Fruit fly (Drosophila melanogaster) whole organism, wandering third instar larva: Measurements from ENCODE around the gene Plp.

Source experiments
- Abd-B ChIP-seq: fragments of >200 bp; optimal IDR thresholded peaks from 2 replicates; lab custom pipeline; 2017; ENCODE audit warnings: missing biosample characterization, missing genetic modification characterization
- CG32264 ChIP-seq: fragments of 200-800 bp; sonication (Bioruptor generic); optimal IDR thresholded peaks from 2 replicates; lab custom pipeline; 2016; ENCODE audit warnings: missing biosample characterization, missing genetic modification characterization
- CG9705 ChIP-seq: fragments of 200-800 bp; sonication (Bioruptor generic); optimal IDR thresholded peaks from 2 replicates; lab custom pipeline; 2018; ENCODE audit warnings: missing biosample characterization, mild to moderate bottlenecking, missing genetic modification characterization
- CrebA ChIP-seq: fragments of 200-800 bp; sonication (Bioruptor generic); optimal IDR thresholded peaks from 2 replicates; lab custom pipeline; 2016; ENCODE audit warnings: missing biosample characterization, mild to moderate bottlenecking, missing genetic modification characterization, borderline replicate concordance
- Dfd ChIP-seq: fragments of >200 bp; optimal IDR thresholded peaks from 2 replicates; lab custom pipeline; 2017; ENCODE audit warnings: missing biosample characterization, missing genetic modification characterization
- Dif ChIP-seq: fragments of 200-275, 200-300 bp; sonication (Bioruptor generic); optimal IDR thresholded peaks from 2 replicates; lab custom pipeline; 2018; ENCODE audit warnings: missing biosample characterization, missing genetic modification characterization; ENCODE audit not compliant: partially characterized antibody
- HLH106 ChIP-seq: fragments of 200-800 bp; optimal IDR thresholded peaks from 3 replicates; lab custom pipeline; 2019; ENCODE audit warnings: missing biosample characterization, mild to moderate bottlenecking, missing genetic modification characterization, moderate library complexity
- Hnf4 ChIP-seq: fragments of 200-800 bp; sonication (Bioruptor generic); optimal IDR thresholded peaks from 2 replicates; lab custom pipeline; 2016; ENCODE audit warnings: missing biosample characterization, mild to moderate bottlenecking, missing genetic modification characterization
- Hr78 ChIP-seq: fragments of >200 bp; optimal IDR thresholded peaks from 2 replicates; lab custom pipeline; 2017; ENCODE audit warnings: missing biosample characterization, missing genetic modification characterization
- Hr83 ChIP-seq: fragments of 200-300 bp; sonication (Bioruptor generic); optimal IDR thresholded peaks from 2 replicates; lab custom pipeline; 2016; ENCODE audit warnings: missing biosample characterization, mild to moderate bottlenecking, missing genetic modification characterization, moderate library complexity; ENCODE audit not compliant: poor library complexity, severe bottlenecking
- Jra ChIP-seq: sonication (Bioruptor generic); optimal IDR thresholded peaks from 2 replicates; lab custom pipeline; 2016; ENCODE audit warnings: missing biosample characterization, missing genetic modification characterization
- Mio ChIP-seq: sonication (Bioruptor generic); optimal IDR thresholded peaks from 2 replicates; lab custom pipeline; 2016; ENCODE audit warnings: missing biosample characterization, missing genetic modification characterization
- Myc ChIP-seq: fragments of >200 bp; optimal IDR thresholded peaks from 2 replicates; lab custom pipeline; 2017
- N ChIP-seq: fragments of >200 bp; optimal IDR thresholded peaks from 2 replicates; lab custom pipeline; 2018; ENCODE audit warnings: missing biosample characterization, missing external identifiers, missing genetic modification characterization
- OdsH ChIP-seq: fragments of 200-800 bp; sonication (Bioruptor generic); optimal IDR thresholded peaks from 2 replicates; lab custom pipeline; 2016; ENCODE audit warnings: missing biosample characterization, mild to moderate bottlenecking, missing genetic modification characterization
- Sp1 ChIP-seq: fragments of 200-800 bp; sonication (Bioruptor generic); optimal IDR thresholded peaks from 3 replicates; lab custom pipeline; 2019; ENCODE audit warnings: missing biosample characterization, mild to moderate bottlenecking, missing genetic modification characterization, moderate library complexity
- Vsx2 ChIP-seq: fragments of 200-300, 225-300 bp; sonication (Bioruptor generic); optimal IDR thresholded peaks from 2 replicates; lab custom pipeline; 2018; ENCODE audit warnings: missing biosample characterization, missing genetic modification characterization; ENCODE audit not compliant: partially characterized antibody
- br ChIP-seq: fragments of 200-800 bp; sonication (Bioruptor generic); optimal IDR thresholded peaks from 2 replicates; lab custom pipeline; 2016; ENCODE audit warnings: missing biosample characterization, missing genetic modification characterization
- brk ChIP-seq: fragments of 200-800 bp; sonication (Bioruptor generic); optimal IDR thresholded peaks from 2 replicates; lab custom pipeline; 2016; ENCODE audit warnings: missing biosample characterization, mild to moderate bottlenecking, missing genetic modification characterization
- dl ChIP-seq, 2 experiments: fragments of 175-275, 200-275 bp in 1 of 2; fragments of 200-275 bp in 1 of 2; sonication (Bioruptor generic); optimal IDR thresholded peaks; lab custom pipeline; 2018; ENCODE audit warnings: mild to moderate bottlenecking in 2 of 2, missing biosample characterization in 2 of 2, missing genetic modification characterization in 2 of 2, moderate library complexity in 2 of 2; ENCODE audit not compliant: partially characterized antibody in 2 of 2, insufficient read depth in 1 of 2
- dmrt93B ChIP-seq: fragments of 200-800 bp; sonication (Bioruptor generic); optimal IDR thresholded peaks from 2 replicates; lab custom pipeline; 2018; ENCODE audit warnings: missing biosample characterization, mild to moderate bottlenecking, missing genetic modification characterization
- dsf ChIP-seq: sonication (Bioruptor generic); optimal IDR thresholded peaks from 2 replicates; lab custom pipeline; 2016; ENCODE audit warnings: missing biosample characterization, missing genetic modification characterization, borderline replicate concordance
- ey ChIP-seq: fragments of 200-800 bp; sonication (Bioruptor generic); optimal IDR thresholded peaks from 2 replicates; lab custom pipeline; 2016; ENCODE audit warnings: missing biosample characterization, missing genetic modification characterization
- foxo ChIP-seq, 2 experiments: fragments of 200-800 bp; sonication (Bioruptor generic); optimal IDR thresholded peaks; 2 replicates in 1 of 2; 3 replicates in 1 of 2; lab custom pipeline; 2016 to 2017; ENCODE audit warnings: missing biosample characterization in 2 of 2, missing genetic modification characterization in 2 of 2
- fru ChIP-seq: fragments of 200-800 bp; sonication (Bioruptor generic); optimal IDR thresholded peaks from 3 replicates; lab custom pipeline; 2016; ENCODE audit warnings: missing biosample characterization, mild to moderate bottlenecking, missing genetic modification characterization
- h ChIP-seq: fragments of 200-800 bp; sonication (Bioruptor generic); optimal IDR thresholded peaks from 3 replicates; lab custom pipeline; 2016; ENCODE audit warnings: missing biosample characterization, mild to moderate bottlenecking, missing genetic modification characterization
- jim ChIP-seq: fragments of 175-275, 200-325 bp; sonication (Bioruptor generic); optimal IDR thresholded peaks from 2 replicates; lab custom pipeline; 2016; ENCODE audit warnings: missing biosample characterization, mild to moderate bottlenecking, missing genetic modification characterization
- lola ChIP-seq: fragments of >200 bp; optimal IDR thresholded peaks from 2 replicates; lab custom pipeline; 2017; ENCODE audit warnings: missing biosample characterization, missing genetic modification characterization
- psq ChIP-seq: fragments of 200-800 bp; sonication (Bioruptor generic); optimal IDR thresholded peaks from 3 replicates; lab custom pipeline; 2017; ENCODE audit warnings: missing biosample characterization, mild to moderate bottlenecking, missing genetic modification characterization, moderate library complexity
- rgr ChIP-seq: fragments of 200-800 bp; sonication (Bioruptor generic); optimal IDR thresholded peaks from 3 replicates; lab custom pipeline; 2016; ENCODE audit warnings: missing biosample characterization, mild to moderate bottlenecking, missing genetic modification characterization
- sage ChIP-seq: fragments of 200-800 bp; sonication (Bioruptor generic); optimal IDR thresholded peaks from 2 replicates; lab custom pipeline; 2016; ENCODE audit warnings: missing biosample characterization, mild to moderate bottlenecking, missing genetic modification characterization
- sv ChIP-seq: fragments of 200-800 bp; sonication (Bioruptor generic); optimal IDR thresholded peaks from 3 replicates; lab custom pipeline; 2016; ENCODE audit warnings: missing biosample characterization, missing genetic modification characterization
- tai ChIP-seq: sonication (Bioruptor generic); optimal IDR thresholded peaks from 2 replicates; lab custom pipeline; 2016; ENCODE audit warnings: missing biosample characterization, missing genetic modification characterization
- usp ChIP-seq: fragments of >200 bp; optimal IDR thresholded peaks from 2 replicates; lab custom pipeline; 2017; ENCODE audit warnings: missing biosample characterization, missing genetic modification characterization
- woc ChIP-seq: sonication (Bioruptor generic); optimal IDR thresholded peaks from 2 replicates; lab custom pipeline; 2016; ENCODE audit warnings: missing biosample characterization, mild to moderate bottlenecking, missing genetic modification characterization

Plp gene

DNA sequence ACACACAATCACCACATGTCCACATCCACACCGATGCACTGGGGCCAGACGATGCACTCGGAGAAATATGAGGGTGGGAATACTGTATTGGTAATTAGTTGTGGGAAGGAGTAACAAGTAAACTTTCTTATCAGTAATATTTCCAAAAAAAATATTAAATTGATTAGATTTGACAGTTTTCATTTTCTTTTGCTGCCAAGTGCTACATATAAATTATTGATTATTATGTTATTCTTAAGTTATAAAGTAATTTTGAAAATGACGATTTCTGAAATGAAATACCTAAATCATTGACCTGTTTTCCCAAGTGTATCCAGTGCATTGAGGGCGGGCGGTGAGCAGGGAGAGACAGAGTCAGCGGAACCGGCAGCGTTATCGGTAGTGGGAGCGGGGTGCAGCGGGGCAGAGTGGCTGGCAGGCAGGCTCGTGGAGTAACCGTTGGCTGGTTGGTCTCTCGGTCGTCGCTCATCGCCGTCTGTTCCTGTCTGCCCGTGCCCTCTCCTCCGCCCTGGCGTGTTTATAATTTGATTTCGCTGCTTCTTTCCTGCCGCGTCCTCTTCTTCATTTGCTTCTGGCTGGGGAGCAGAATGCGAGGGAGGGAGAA lies 13.4 kb upstream of the Plp start (continued):
- TF ChIP-seq OdsH (GFP tag; lab: Kevin White, UChicago) = peak; percentile 94
- TF ChIP-seq brk (GFP tag; lab: Kevin White, UChicago) = peak; percentile 93
- peak; percentile 95 for TF ChIP-seq fru
- TF ChIP-seq psq (GFP tag; lab: Kevin White, UChicago) = peak; percentile 96
- TF ChIP-seq br (GFP tag; lab: Kevin White, UChicago) = peak; percentile 91

DNA sequence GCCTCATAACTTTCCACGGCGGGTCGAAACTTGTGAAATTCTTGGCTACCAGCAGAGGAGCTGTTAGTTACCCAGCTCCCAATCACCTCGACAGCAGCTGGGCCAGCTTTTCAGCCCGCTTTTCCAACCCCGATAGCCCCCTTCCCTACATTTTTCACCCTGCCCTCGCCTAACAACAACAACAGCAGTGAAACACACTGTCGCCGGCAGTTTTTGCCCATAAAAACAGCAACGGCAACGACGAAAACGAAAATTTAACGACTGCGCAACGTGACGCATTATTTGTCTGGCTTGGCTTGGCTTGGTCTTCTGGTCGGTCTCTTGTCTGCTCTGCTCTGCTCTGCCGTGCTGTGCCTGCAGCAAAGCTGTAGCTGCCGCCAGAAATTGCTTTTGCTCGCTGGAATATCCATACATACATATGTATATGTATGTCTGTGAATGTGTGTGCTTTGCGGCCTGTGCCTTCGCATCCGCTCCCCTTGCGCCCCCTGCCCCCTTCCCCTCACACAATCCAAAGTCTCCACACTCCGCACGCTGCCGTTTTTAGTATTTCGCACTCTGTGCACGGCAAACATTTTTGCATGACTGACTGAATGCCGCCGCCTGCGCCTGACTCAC lies 12.7 kb upstream of the Plp start:
- peak; percentile 47 for TF ChIP-seq Dif
- TF ChIP-seq dl (GFP tag; optimal IDR thresholded peaks at IDR 0.05; lab: Kevin White, UChicago; ENCODE audit: insufficient read depth in 1 of 2, partially characterized antibody in 2 of 2) = peak in 1 of 2 experiments; percentile 30
- TF ChIP-seq N = no peak
- no peak for TF ChIP-seq br (GFP tag; lab: Kevin White, UChicago)
- no peak for TF ChIP-seq Abd-B
- no peak for TF ChIP-seq Hnf4 (GFP tag; lab: Kevin White, UChicago)

DNA sequence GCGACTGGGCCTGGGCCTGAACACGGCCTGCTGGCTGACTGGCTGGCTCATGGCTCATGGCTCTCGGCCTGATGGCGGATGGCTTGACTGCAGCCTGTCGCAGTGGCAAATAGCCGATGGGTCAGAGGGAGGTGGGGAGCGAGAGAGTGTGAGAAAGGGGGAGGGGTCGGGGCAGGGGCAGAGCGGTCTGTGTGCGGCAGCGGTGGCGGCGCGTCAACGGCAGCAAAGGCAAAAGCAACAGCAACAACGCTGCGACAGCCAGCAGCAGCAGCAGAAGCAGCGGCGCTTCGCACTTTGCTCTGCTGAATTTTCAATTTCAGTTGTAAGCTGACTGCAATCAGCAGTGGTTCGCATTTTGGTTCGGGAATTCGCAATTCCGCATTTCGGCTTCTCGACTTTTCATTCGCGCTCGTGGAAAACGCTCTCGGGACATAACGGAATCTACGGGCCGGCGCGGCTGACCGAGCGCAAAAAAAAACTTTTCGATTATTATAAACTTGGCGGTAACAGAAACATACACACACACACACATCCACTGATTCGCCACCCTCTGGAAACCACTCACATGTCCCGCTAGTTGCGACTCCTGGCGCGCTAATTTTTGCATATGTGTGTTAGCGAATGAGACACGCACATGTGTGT lies 11.2 kb upstream of the Plp start, which contains the start of gene CG45071:
CG45071 (plus strand) TSS at position 317 of the 642 bp plus-strand sequence.
- TF ChIP-seq CG32264 (no peak), HLH106 (no peak), sv (no peak), Abd-B (no peak), tai (GFP tag; lab: Kevin White, UChicago) (no peak), Hr83 (GFP tag; lab: Kevin White, UChicago) (no peak), Vsx2 (GFP tag; lab: Kevin White, UChicago) (no peak), br (GFP tag; lab: Kevin White, UChicago) (no peak), jim (GFP tag; lab: Kevin White, UChicago) (no peak), dsf (GFP tag; lab: Kevin White, UChicago) (no peak), sage (GFP tag; lab: Kevin White, UChicago) (no peak)

DNA sequence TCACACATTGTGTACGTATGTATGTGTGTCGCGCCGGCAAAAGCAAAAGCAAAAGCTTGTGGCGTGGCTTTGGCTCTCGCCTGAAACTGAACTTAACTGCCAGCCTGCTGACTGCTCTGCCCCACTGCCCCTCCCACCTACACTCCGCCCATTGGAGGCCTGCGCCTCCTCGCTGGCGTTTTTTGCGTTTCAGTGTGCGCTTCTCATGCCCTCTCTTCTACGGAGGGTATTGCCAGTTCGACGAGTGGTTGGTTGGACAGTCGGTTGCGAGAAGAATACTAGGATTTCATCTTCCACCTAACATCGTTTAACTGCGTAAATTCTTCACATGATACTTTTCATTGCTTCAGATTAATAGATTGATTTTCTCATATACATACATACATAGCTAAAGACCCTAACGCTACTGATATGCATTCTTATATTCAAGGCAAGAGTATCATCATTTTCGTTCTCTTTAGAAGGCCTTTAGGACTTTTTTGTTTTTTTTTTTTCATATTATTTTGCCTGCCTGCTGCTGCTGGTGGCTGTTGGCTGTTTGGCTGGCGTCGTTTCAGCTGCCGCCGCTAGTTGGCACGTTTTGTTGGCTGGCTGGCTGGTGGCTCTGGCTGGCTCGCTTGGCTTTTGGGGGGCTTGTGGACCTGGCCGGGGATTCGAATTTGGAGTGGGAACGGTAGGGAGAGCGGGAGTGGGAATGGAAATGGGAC lies 10.5 kb upstream of the Plp start:
- TF ChIP-seq CrebA (GFP tag; lab: Kevin White, UChicago) (no peak), dmrt93B (GFP tag; lab: Kevin White, UChicago) (peak; percentile 78), h (peak; percentile 91), tai (GFP tag; lab: Kevin White, UChicago) (peak; percentile 86), psq (GFP tag; lab: Kevin White, UChicago) (peak; percentile 76), CG9705 (GFP tag; lab: Kevin White, UChicago) (peak; percentile 75), usp (GFP tag; lab: Kevin White, UChicago) (no peak), jim (GFP tag; lab: Kevin White, UChicago) (no peak), brk (GFP tag; lab: Kevin White, UChicago) (peak; percentile 88), Dfd (GFP tag; lab: Kevin White, UChicago) (no peak), Myc (lab: Kevin White, UChicago) (no peak), dsf (GFP tag; lab: Kevin White, UChicago) (peak; percentile 54), Vsx2 (GFP tag; lab: Kevin White, UChicago) (no peak), ey (GFP tag; lab: Kevin White, UChicago) (peak; percentile 94), Sp1 (GFP tag; lab: Kevin White, UChicago) (peak; percentile 88), sv (no peak), sage (GFP tag; lab: Kevin White, UChicago) (peak; percentile 78), HLH106 (peak; percentile 91), Hr83 (GFP tag; lab: Kevin White, UChicago) (peak; percentile 54), Jra (GFP tag; lab: Kevin White, UChicago) (peak; percentile 71), fru (peak; percentile 95), dl (GFP tag; optimal IDR thresholded peaks at IDR 0.05; lab: Kevin White, UChicago; ENCODE audit: insufficient read depth in 1 of 2, partially characterized antibody in 2 of 2) (peak in 1 of 2 experiments; percentile 10), OdsH (GFP tag; lab: Kevin White, UChicago) (peak; percentile 88), rgr (peak; percentile 87), Hr78 (GFP tag; lab: Kevin White, UChicago) (no peak), foxo (GFP tag; optimal IDR thresholded peaks at IDR 0.05; lab: Kevin White, UChicago) (peak; percentile 26 to 91), Dif (peak; percentile 37), Hnf4 (GFP tag; lab: Kevin White, UChicago) (peak; percentile 73), br (GFP tag; lab: Kevin White, UChicago) (peak; percentile 93), Mio (GFP tag; lab: Kevin White, UChicago) (peak; percentile 34), woc (GFP tag; lab: Kevin White, UChicago) (peak; percentile 98), lola (no peak), CG32264 (peak; percentile 88)
